Worm (Caenorhabditis elegans): Measurements from ENCODE around the gene sru-24.

ce11 chrV:667459-667858 is 3.8 kb downstream of the sru-24 start, which contains the start of gene nhr-180:
- no peak for TF ChIP-seq nhr-76 (tag; optimal IDR thresholded peaks at IDR 0.05)
- no peak for TF ChIP-seq ama-1 (optimal IDR thresholded peaks at IDR 0.05)
- TF ChIP-seq pha-4 (tag; optimal IDR thresholded peaks at IDR 0.05), result no peak
- TF ChIP-seq fkh-10 (GFP tag; optimal IDR thresholded peaks at IDR 0.05), result no peak
- no peak for TF ChIP-seq elt-1 (tag; optimal IDR thresholded peaks at IDR 0.05)
- TF ChIP-seq aly-2 (tag; optimal IDR thresholded peaks at IDR 0.05), result no peak
- no peak for TF ChIP-seq sea-2 (GFP tag; optimal IDR thresholded peaks at IDR 0.05)
- TF ChIP-seq nhr-11 (tag; optimal IDR thresholded peaks at IDR 0.05), result no peak
- TF ChIP-seq nhr-23 (tag; optimal IDR thresholded peaks at IDR 0.05), result no peak
- no peak for TF ChIP-seq ztf-4 (tag; optimal IDR thresholded peaks at IDR 0.05)
